Worm (Caenorhabditis elegans) whole organism, young adult: Measurements from ENCODE around the gene ppgn-1.

Experiments
- B0336.3 ChIP-seq: fragments of 200-800 bp; sonication (Bioruptor generic); IDR thresholded peaks from 2 replicates; pipeline ENCODE4 v1.3.6; 2022; ENCODE audit warnings: missing genetic modification characterization, missing compliant biosample characterization
- C17E4.6 ChIP-seq: fragments of 200-800 bp; sonication (Bioruptor generic); IDR thresholded peaks from 2 replicates; pipeline ENCODE4 v1.3.6; 2022; ENCODE audit warnings: missing genetic modification reagents, missing genetic modification characterization, missing compliant biosample characterization
- F23B12.7 ChIP-seq: sonication (generic microtip); optimal IDR thresholded peaks from 2 replicates; lab custom pipeline; 2017; ENCODE audit warnings: missing genetic modification characterization, mild to moderate bottlenecking, missing compliant biosample characterization, antibody characterized with exemption, moderate library complexity; ENCODE audit not compliant: insufficient read depth
- F33H1.4 ChIP-seq: fragments of 200-800 bp; sonication (Bioruptor generic); IDR thresholded peaks from 2 replicates; pipeline ENCODE4 v1.3.6; 2022; ENCODE audit warnings: missing genetic modification reagents, missing genetic modification characterization, missing compliant biosample characterization
- F49E8.2 ChIP-seq: sonication (generic microtip); optimal IDR thresholded peaks from 3 replicates; lab custom pipeline; 2017; ENCODE audit warnings: missing genetic modification characterization, mild to moderate bottlenecking, missing compliant biosample characterization, antibody characterized with exemption, moderate library complexity; ENCODE audit not compliant: insufficient read depth
- F57C9.4 ChIP-seq: sonication (generic microtip); optimal IDR thresholded peaks from 2 replicates; lab custom pipeline; 2017; ENCODE audit warnings: mild to moderate bottlenecking, missing genetic modification characterization, missing compliant biosample characterization
- K11D2.4 ChIP-seq: fragments of 200-800 bp; sonication (Bioruptor generic); IDR thresholded peaks from 2 replicates; pipeline ENCODE4 v1.3.6; 2022; ENCODE audit warnings: missing genetic modification reagents, missing genetic modification characterization, missing compliant biosample characterization
- T26A5.8 ChIP-seq: sonication (generic microtip); optimal IDR thresholded peaks from 2 replicates; lab custom pipeline; 2016; ENCODE audit warnings: missing genetic modification characterization, missing compliant biosample characterization
- Y56A3A.18 ChIP-seq: fragments of 200-800 bp; sonication (Bioruptor generic); IDR thresholded peaks from 2 replicates; pipeline ENCODE4 v1.3.6; 2022; ENCODE audit warnings: missing genetic modification reagents, missing genetic modification characterization, missing compliant biosample characterization
- akir-1 ChIP-seq: fragments of 200-800 bp; sonication (Bioruptor generic); optimal IDR thresholded peaks from 2 replicates; lab custom pipeline; 2018; ENCODE audit warnings: mild to moderate bottlenecking, missing genetic modification characterization, moderate library complexity, missing compliant biosample characterization
- ama-1 ChIP-seq, 3 experiments: fragments of 150-350 bp in 1 of 3; sonication (generic microtip) in 2 of 3; optimal IDR thresholded peaks; 2 replicates each; lab custom pipeline; 2014 to 2018; ENCODE audit warnings: missing biosample characterization in 2 of 3, missing genetic modification characterization in 2 of 3, missing genetic modification reagents in 2 of 3
- atf-7 ChIP-seq: sonication (generic microtip); optimal IDR thresholded peaks from 2 replicates; lab custom pipeline; 2017; ENCODE audit warnings: mild to moderate bottlenecking, missing genetic modification characterization, missing compliant biosample characterization
- bed-2 ChIP-seq: fragments of 200-800 bp; sonication (Bioruptor generic); IDR thresholded peaks from 2 replicates; pipeline ENCODE4 v1.3.6; 2022; ENCODE audit warnings: missing genetic modification reagents, missing genetic modification characterization, missing compliant biosample characterization
- cebp-1 ChIP-seq, 2 experiments: fragments of 200-800 bp in 1 of 2; sonication (Bioruptor generic) in 1 of 2; sonication (generic microtip) in 1 of 2; IDR thresholded peaks in 1 of 2; optimal IDR thresholded peaks in 1 of 2; 2 replicates each; pipeline versions ENCODE4 v1.3.6 to Lab custom; 2017 to 2022; ENCODE audit warnings: missing compliant biosample characterization in 2 of 2, missing genetic modification characterization in 2 of 2, mild to moderate bottlenecking in 1 of 2, missing genetic modification reagents in 1 of 2, moderate library complexity in 1 of 2
- ceh-58 ChIP-seq: fragments of 200-800 bp; sonication (Bioruptor generic); IDR thresholded peaks from 2 replicates; pipeline ENCODE4 v1.3.6; 2022; ENCODE audit warnings: missing genetic modification characterization, missing compliant biosample characterization
- ceh-91 ChIP-seq: fragments of 200-800 bp; sonication (Bioruptor generic); IDR thresholded peaks from 2 replicates; pipeline ENCODE4 v1.3.6; 2022; ENCODE audit warnings: missing genetic modification reagents, missing genetic modification characterization, missing compliant biosample characterization
- dox-1 ChIP-seq: fragments of 200-800 bp; sonication (Bioruptor generic); IDR thresholded peaks from 2 replicates; pipeline ENCODE4 v1.3.6; 2022; ENCODE audit warnings: missing genetic modification reagents, missing genetic modification characterization, missing compliant biosample characterization
- efl-1 ChIP-seq: fragments of 150-350 bp; optimal IDR thresholded peaks from 2 replicates; lab custom pipeline; 2014; ENCODE audit warnings: missing biosample characterization, missing genetic modification reagents, missing genetic modification characterization
- egrh-3 ChIP-seq: fragments of 200-800 bp; sonication (Bioruptor generic); IDR thresholded peaks from 2 replicates; pipeline ENCODE4 v1.3.6; 2022; ENCODE audit warnings: missing genetic modification reagents, missing genetic modification characterization, missing compliant biosample characterization
- fkh-3 ChIP-seq: sonication (generic microtip); optimal IDR thresholded peaks from 2 replicates; lab custom pipeline; 2016; ENCODE audit warnings: mild to moderate bottlenecking, missing genetic modification characterization, missing compliant biosample characterization
- gei-17 ChIP-seq: fragments of 200-800 bp; sonication (Bioruptor generic); optimal IDR thresholded peaks from 2 replicates; lab custom pipeline; 2018; ENCODE audit warnings: mild to moderate bottlenecking, missing genetic modification characterization, missing compliant biosample characterization
- hlh-12 ChIP-seq: sonication (generic microtip); optimal IDR thresholded peaks from 2 replicates; lab custom pipeline; 2016; ENCODE audit warnings: missing genetic modification characterization, missing compliant biosample characterization
- hlh-26 ChIP-seq: fragments of 200-800 bp; sonication (Bioruptor generic); conservative IDR thresholded peaks from 2 replicates; pipeline ENCODE4 v1.3.6; 2022; ENCODE audit warnings: missing genetic modification reagents, missing genetic modification characterization, missing compliant biosample characterization
- hrde-1 ChIP-seq: sonication (generic microtip); optimal IDR thresholded peaks from 2 replicates; lab custom pipeline; 2016; ENCODE audit warnings: missing genetic modification characterization, mild to moderate bottlenecking, missing compliant biosample characterization, moderate library complexity, missing genotype, missing genetic modification reagents, borderline replicate concordance
- hsf-1 ChIP-seq: fragments of 200-800 bp; sonication (Bioruptor generic); IDR thresholded peaks from 2 replicates; pipeline ENCODE4 v1.3.6; 2022; ENCODE audit warnings: missing genetic modification reagents, missing genetic modification characterization, missing compliant biosample characterization
- let-526 ChIP-seq: fragments of 200-800 bp; sonication (Bioruptor generic); IDR thresholded peaks from 2 replicates; pipeline ENCODE4 v1.3.6; 2022; ENCODE audit warnings: missing genetic modification reagents, missing genetic modification characterization, missing compliant biosample characterization
- let-607 ChIP-seq, 2 experiments: fragments of 200-800 bp in 1 of 2; sonication (Bioruptor generic) in 1 of 2; sonication (generic microtip) in 1 of 2; optimal IDR thresholded peaks; 2 replicates each; lab custom pipeline; 2016 to 2018; ENCODE audit warnings: mild to moderate bottlenecking in 2 of 2, missing compliant biosample characterization in 2 of 2, missing genetic modification characterization in 2 of 2, moderate library complexity in 2 of 2, missing genotype in 1 of 2
- lin-35 ChIP-seq, 3 experiments: fragments of 150-350 bp in 2 of 3; sonication (generic microtip) in 1 of 3; optimal IDR thresholded peaks; 2 replicates each; lab custom pipeline; 2014 to 2018; ENCODE audit warnings: missing biosample characterization in 3 of 3, missing genetic modification characterization in 3 of 3, missing genetic modification reagents in 3 of 3
- lin-54 ChIP-seq: fragments of 200-800 bp; sonication (Bioruptor generic); optimal IDR thresholded peaks from 2 replicates; lab custom pipeline; 2018; ENCODE audit warnings: mild to moderate bottlenecking, missing genetic modification characterization, missing compliant biosample characterization
- lir-1 ChIP-seq: fragments of 200-800 bp; sonication (Bioruptor generic); conservative IDR thresholded peaks from 2 replicates; pipeline ENCODE4 v1.3.6; 2022; ENCODE audit warnings: missing genetic modification reagents, missing genetic modification characterization, missing compliant biosample characterization
- lsl-1 ChIP-seq: fragments of 200-800 bp; sonication (Bioruptor generic); optimal IDR thresholded peaks from 2 replicates; lab custom pipeline; 2018; ENCODE audit warnings: mild to moderate bottlenecking, missing genetic modification characterization, moderate library complexity, missing compliant biosample characterization
- madf-10 ChIP-seq: sonication (generic microtip); optimal IDR thresholded peaks from 2 replicates; lab custom pipeline; 2016; ENCODE audit warnings: mild to moderate bottlenecking, missing genetic modification characterization, missing compliant biosample characterization
- madf-8 ChIP-seq: fragments of 200-800 bp; sonication (Bioruptor generic); conservative IDR thresholded peaks from 2 replicates; pipeline ENCODE4 v1.3.6; 2022; ENCODE audit warnings: missing genetic modification reagents, missing genetic modification characterization, missing compliant biosample characterization
- mcd-1 ChIP-seq: fragments of 200-800 bp; sonication (Bioruptor generic); IDR thresholded peaks from 2 replicates; pipeline ENCODE4 v1.3.6; 2022; ENCODE audit warnings: missing genetic modification reagents, missing genetic modification characterization, missing compliant biosample characterization
- nhr-120 ChIP-seq: fragments of 200-800 bp; sonication (Bioruptor generic); IDR thresholded peaks from 2 replicates; pipeline ENCODE4 v1.3.6; 2022; ENCODE audit warnings: missing genetic modification characterization, missing compliant biosample characterization
- nhr-179 ChIP-seq: sonication (generic microtip); optimal IDR thresholded peaks from 2 replicates; lab custom pipeline; 2016; ENCODE audit warnings: mild to moderate bottlenecking, missing genetic modification characterization, missing compliant biosample characterization
- nhr-27 ChIP-seq: fragments of 200-800 bp; sonication (Bioruptor generic); optimal IDR thresholded peaks from 2 replicates; lab custom pipeline; 2018; ENCODE audit warnings: mild to moderate bottlenecking, missing genetic modification characterization, moderate library complexity, missing compliant biosample characterization
- nhr-80 ChIP-seq: sonication (generic microtip); optimal IDR thresholded peaks from 2 replicates; lab custom pipeline; 2016; ENCODE audit warnings: missing genetic modification characterization, missing compliant biosample characterization
- pha-4 ChIP-seq: fragments of 150-350 bp; sonication (generic microtip); optimal IDR thresholded peaks from 2 replicates; lab custom pipeline; 2014; ENCODE audit warnings: missing biosample characterization, missing genetic modification reagents, missing genetic modification characterization
- repo-1 ChIP-seq: sonication (generic microtip); optimal IDR thresholded peaks from 2 replicates; lab custom pipeline; 2017; ENCODE audit warnings: mild to moderate bottlenecking, missing genetic modification characterization, missing compliant biosample characterization
- sdz-38 ChIP-seq: sonication (generic microtip); optimal IDR thresholded peaks from 2 replicates; lab custom pipeline; 2016; ENCODE audit warnings: missing genotype, missing genetic modification characterization, missing compliant biosample characterization
- snpc-4 ChIP-seq, 5 experiments: fragments of 150-350 bp in 1 of 5; sonication (generic microtip) in 4 of 5; optimal IDR thresholded peaks; 2 replicates each; lab custom pipeline; 2014 to 2018; ENCODE audit warnings: missing genetic modification characterization in 5 of 5, missing biosample characterization in 3 of 5, antibody characterized with exemption in 2 of 5, mild to moderate bottlenecking in 2 of 5, missing compliant biosample characterization in 2 of 5, missing genotype in 2 of 5, moderate library complexity in 2 of 5, missing genetic modification reagents in 1 of 5
- somi-1 ChIP-seq: fragments of 200-800 bp; sonication (Bioruptor generic); optimal IDR thresholded peaks from 2 replicates; lab custom pipeline; 2018; ENCODE audit warnings: mild to moderate bottlenecking, missing genetic modification characterization, missing compliant biosample characterization
- zim-3 ChIP-seq: sonication (generic microtip); optimal IDR thresholded peaks from 2 replicates; lab custom pipeline; 2017; ENCODE audit warnings: mild to moderate bottlenecking, missing genetic modification characterization, moderate library complexity, missing compliant biosample characterization
- ztf-18 ChIP-seq: sonication (generic microtip); optimal IDR thresholded peaks from 2 replicates; lab custom pipeline; 2016; ENCODE audit warnings: missing genotype, mild to moderate bottlenecking, missing genetic modification characterization, missing compliant biosample characterization
- ztf-22 ChIP-seq: fragments of 200-800 bp; sonication (Bioruptor generic); optimal IDR thresholded peaks from 2 replicates; lab custom pipeline; 2018; ENCODE audit warnings: mild to moderate bottlenecking, missing genetic modification characterization, moderate library complexity, missing compliant biosample characterization
- ztf-6 ChIP-seq: fragments of 200-800 bp; sonication (Bioruptor generic); IDR thresholded peaks from 2 replicates; pipeline ENCODE4 v1.3.6; 2022; ENCODE audit warnings: missing genetic modification reagents, missing genetic modification characterization, missing compliant biosample characterization

Gene ppgn-1

DNA sequence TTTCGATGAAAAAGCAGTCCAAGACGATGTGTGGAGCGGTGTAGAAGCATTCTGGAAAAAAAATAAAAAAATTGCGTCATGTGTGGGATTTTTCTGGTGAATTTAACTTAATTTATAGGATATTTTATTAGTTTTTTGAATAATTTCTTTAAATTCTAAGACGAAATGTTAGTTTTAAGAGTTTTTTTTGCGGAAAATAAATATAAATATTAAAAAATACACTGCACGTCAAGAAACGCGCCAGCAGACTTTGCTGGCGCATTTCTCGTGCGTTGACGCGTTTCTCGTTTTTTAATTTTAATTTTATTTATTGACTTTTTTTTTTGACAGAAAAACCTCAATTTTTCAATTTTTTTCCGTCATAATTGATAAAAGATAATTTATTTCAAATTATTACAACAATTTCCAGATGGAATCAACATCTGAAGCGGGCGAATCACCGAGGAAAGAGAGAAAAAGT, at the start of gene ppgn-1, which contains the start of gene tftc-1:
ppgn-1 (minus strand) TSS at position 51 of the 460 bp plus-strand sequence.
tftc-1 (plus strand) TSS at position 410 of the 460 bp plus-strand sequence.
- TF ChIP-seq B0336.3 = no peak
- peak; percentile 20 for TF ChIP-seq lsl-1
- peak; percentile 71 for TF ChIP-seq mcd-1 (GFP tag; lab: Robert Waterston, UW)
- no peak for TF ChIP-seq hsf-1 (GFP tag; lab: Robert Waterston, UW)
- no peak for TF ChIP-seq nhr-120
- TF ChIP-seq ztf-6 = no peak
- TF ChIP-seq madf-10 (tag; lab: Kevin White, UChicago) = no peak
- no peak for TF ChIP-seq sdz-38
- no peak for TF ChIP-seq nhr-179 (tag; lab: Kevin White, UChicago)
- no peak for TF ChIP-seq atf-7
- no peak for TF ChIP-seq pha-4 (tag; lab: Kevin White, UChicago)
- no peak for TF ChIP-seq bed-2 (GFP tag; lab: Robert Waterston, UW)
- TF ChIP-seq cebp-1 (GFP tag; IDR thresholded peaks at IDR 0.05; lab: Robert Waterston, UW) = no peak
- TF ChIP-seq cebp-1 (tag; optimal IDR thresholded peaks at IDR 0.05; lab: Kevin White, UChicago) = no peak
- no peak for TF ChIP-seq egrh-3 (GFP tag; lab: Robert Waterston, UW)
- TF ChIP-seq F57C9.4 = no peak
- no peak for TF ChIP-seq F49E8.2 (tag; lab: Kevin White, UChicago)
- no peak for TF ChIP-seq nhr-80 (tag; lab: Kevin White, UChicago)
- TF ChIP-seq akir-1 (GFP tag; lab: Kevin White, UChicago) = no peak
- peak; percentile 9 for TF ChIP-seq F23B12.7 (tag; lab: Kevin White, UChicago)
- TF ChIP-seq fkh-3 (tag; lab: Kevin White, UChicago) = no peak
- TF ChIP-seq ztf-18 (tag; lab: Kevin White, UChicago) = peak; percentile 92
- TF ChIP-seq lin-54 (GFP tag; lab: Kevin White, UChicago) = peak; percentile 52
- no peak for TF ChIP-seq ceh-58 (GFP tag; lab: Robert Waterston, UW)
- TF ChIP-seq ceh-91 = no peak
- no peak for TF ChIP-seq hlh-12 (tag; lab: Kevin White, UChicago)
- no peak for TF ChIP-seq nhr-27
- no peak for TF ChIP-seq K11D2.4 (GFP tag; lab: Robert Waterston, UW)
- TF ChIP-seq hrde-1 = no peak
- TF ChIP-seq snpc-4 (GFP tag; optimal IDR thresholded peaks at IDR 0.05; lab: Kevin White, UChicago) = no peak
- no peak for TF ChIP-seq snpc-4 (tag; optimal IDR thresholded peaks at IDR 0.05; lab: Kevin White, UChicago)
- no peak for TF ChIP-seq Y56A3A.18
- TF ChIP-seq madf-8 (GFP tag; lab: Robert Waterston, UW) = no peak; the same call in 1 of the 2 replicates
- peak in 1 of 3 experiments; percentile 50 for TF ChIP-seq lin-35 (GFP tag; optimal IDR thresholded peaks at IDR 0.05; lab: Kevin White, UChicago)
- TF ChIP-seq gei-17 (GFP tag; lab: Kevin White, UChicago) = no peak
- TF ChIP-seq let-526 (GFP tag; lab: Robert Waterston, UW) = no peak
- no peak for TF ChIP-seq zim-3 (tag; lab: Kevin White, UChicago)
- peak; percentile 16 for TF ChIP-seq repo-1 (tag; lab: Kevin White, UChicago)
- no peak for TF ChIP-seq let-607 (tag; optimal IDR thresholded peaks at IDR 0.05; lab: Kevin White, UChicago)
- TF ChIP-seq lir-1 (GFP tag; lab: Robert Waterston, UW) = no peak
- no peak for TF ChIP-seq ama-1 (optimal IDR thresholded peaks at IDR 0.05; lab: Kevin White, UChicago)
- no peak for TF ChIP-seq ama-1 (GFP tag; optimal IDR thresholded peaks at IDR 0.05; lab: Kevin White, UChicago)
- TF ChIP-seq T26A5.8 = no peak
- TF ChIP-seq C17E4.6 (GFP tag; lab: Robert Waterston, UW) = no peak
- TF ChIP-seq ztf-22 (GFP tag; lab: Kevin White, UChicago) = no peak
- TF ChIP-seq efl-1 = no peak
- TF ChIP-seq dox-1 = no peak
- TF ChIP-seq somi-1 = no peak
- TF ChIP-seq hlh-26 (GFP tag; lab: Robert Waterston, UW) = no peak
- no peak for TF ChIP-seq F33H1.4 (GFP tag; lab: Robert Waterston, UW)
